Fruit fly (Drosophila melanogaster) whole organism, embryonic: Measurements from ENCODE around the gene kibra.

ENCODE experiments used
- Atf6 ChIP-seq: fragments of 200-800 bp; sonication (Bioruptor generic); IDR thresholded peaks from 2 replicates; pipeline ENCODE4 v1.3.6; 2022; ENCODE audit warnings: missing biosample characterization, missing genetic modification characterization
- Bgb ChIP-seq: fragments of 200-800 bp; sonication (Bioruptor generic); IDR thresholded peaks from 2 replicates; pipeline ENCODE4 v1.3.6; 2022; ENCODE audit warnings: missing biosample characterization, missing genetic modification characterization; ENCODE audit not compliant: partially characterized antibody
- Blimp-1 ChIP-seq: fragments of 200-800 bp; sonication (Bioruptor generic); optimal IDR thresholded peaks from 3 replicates; lab custom pipeline; 2018; ENCODE audit warnings: missing biosample characterization, missing genetic modification characterization, mild to moderate bottlenecking, moderate library complexity, missing genetic modification reagents
- CG10209 ChIP-seq: fragments of 200-800 bp; sonication (Bioruptor generic); optimal IDR thresholded peaks from 3 replicates; lab custom pipeline; 2017; ENCODE audit warnings: missing biosample characterization, mild to moderate bottlenecking, missing genetic modification characterization, missing genetic modification reagents
- CG10267 ChIP-seq: fragments of 200-800 bp; sonication (Bioruptor generic); optimal IDR thresholded peaks from 2 replicates; lab custom pipeline; 2018; ENCODE audit warnings: missing biosample characterization, mild to moderate bottlenecking, missing genetic modification characterization, moderate library complexity
- CG11247 ChIP-seq: fragments of 200-800 bp; sonication (Bioruptor generic); IDR thresholded peaks from 2 replicates; pipeline ENCODE4 v1.3.6; 2022; ENCODE audit warnings: missing biosample characterization, missing genetic modification characterization
- CG12104 ChIP-seq: fragments of 200-800 bp; sonication (Bioruptor generic); optimal IDR thresholded peaks from 3 replicates; lab custom pipeline; 2016; ENCODE audit warnings: missing biosample characterization, missing genetic modification characterization
- CG15011 ChIP-seq: fragments of 200-800 bp; sonication (Bioruptor generic); optimal IDR thresholded peaks from 3 replicates; lab custom pipeline; 2018; ENCODE audit warnings: missing biosample characterization, mild to moderate bottlenecking, missing genetic modification characterization
- CG15479 ChIP-seq: fragments of 200-800 bp; sonication (Bioruptor generic); optimal IDR thresholded peaks from 3 replicates; lab custom pipeline; 2019; ENCODE audit warnings: missing biosample characterization, mild to moderate bottlenecking, missing genetic modification characterization, moderate library complexity
- CG1647 ChIP-seq: fragments of 200-800 bp; sonication (Bioruptor generic); optimal IDR thresholded peaks from 3 replicates; lab custom pipeline; 2016; ENCODE audit warnings: missing biosample characterization, missing genetic modification characterization
- CG16813 ChIP-seq: fragments of 200-800 bp; sonication (Bioruptor generic); IDR thresholded peaks from 3 replicates; pipeline ENCODE4 v1.3.6; 2022; ENCODE audit warnings: missing biosample characterization, missing genetic modification characterization; ENCODE audit not compliant: partially characterized antibody
- CG17829 ChIP-seq: fragments of 200-800 bp; optimal IDR thresholded peaks from 2 replicates; lab custom pipeline; 2019; ENCODE audit warnings: missing biosample characterization, mild to moderate bottlenecking, missing genetic modification characterization, moderate library complexity
- CG18599 ChIP-seq: fragments of 200-800 bp; sonication (Bioruptor generic); optimal IDR thresholded peaks from 3 replicates; lab custom pipeline; 2017; ENCODE audit warnings: missing biosample characterization, missing genetic modification characterization, mild to moderate bottlenecking, moderate library complexity, missing genetic modification reagents
- CG3065 ChIP-seq: fragments of 200-800 bp; sonication (Bioruptor generic); optimal IDR thresholded peaks from 2 replicates; lab custom pipeline; 2016; ENCODE audit warnings: missing biosample characterization, missing genetic modification characterization
- CG3726 ChIP-seq: fragments of 200-800 bp; sonication (Bioruptor generic); IDR thresholded peaks from 3 replicates; pipeline ENCODE4, ENCODE4 v1.3.6; 2022; ENCODE audit warnings: missing biosample characterization, missing genetic modification characterization
- CG43689 ChIP-seq: fragments of 200-800 bp; sonication (Bioruptor generic); IDR thresholded peaks from 2 replicates; pipeline ENCODE4 v1.3.6; 2022; ENCODE audit warnings: missing biosample characterization, missing genetic modification characterization
- CG6272 ChIP-seq: fragments of 200-800 bp; sonication (Bioruptor generic); IDR thresholded peaks from 2 replicates; pipeline ENCODE4 v1.3.6; 2022; ENCODE audit warnings: missing biosample characterization, missing genetic modification characterization
- CG9215 ChIP-seq: fragments of 200-800 bp; sonication (Bioruptor generic); IDR thresholded peaks from 2 replicates; pipeline ENCODE4 v1.3.6; 2022; ENCODE audit warnings: missing biosample characterization, missing genetic modification characterization
- Dfd ChIP-seq, 2 experiments: fragments of >200 bp; optimal IDR thresholded peaks; 2 replicates each; lab custom pipeline; 2017; ENCODE audit warnings: missing biosample characterization in 2 of 2, missing genetic modification characterization in 2 of 2
- Drgx ChIP-seq: fragments of 200-800 bp; sonication (Bioruptor generic); IDR thresholded peaks from 2 replicates; pipeline ENCODE4 v1.3.6; 2022; ENCODE audit warnings: missing biosample characterization, missing genetic modification characterization
- E2f2 ChIP-seq: fragments of 200-800 bp; sonication (Bioruptor generic); IDR thresholded peaks from 2 replicates; pipeline ENCODE4 v1.3.6; 2022; ENCODE audit warnings: missing biosample characterization, missing genetic modification characterization
- Ets65A ChIP-seq: fragments of 200-800 bp; sonication (Bioruptor generic); peaks from one replicate; lab custom pipeline; 2016; ENCODE audit warnings: missing biosample characterization, missing genetic modification characterization
- Hand ChIP-seq: fragments of 200-800 bp; sonication (Bioruptor generic); optimal IDR thresholded peaks from 2 replicates; lab custom pipeline; 2017; ENCODE audit warnings: mild to moderate bottlenecking, missing biosample characterization, missing genetic modification reagents, missing genetic modification characterization
- Hr51 ChIP-seq, 2 experiments: fragments of 200-800 bp; sonication (Bioruptor generic); optimal IDR thresholded peaks; 2 replicates in 1 of 2; 3 replicates in 1 of 2; lab custom pipeline; 2016 to 2018; ENCODE audit warnings: missing biosample characterization in 2 of 2, missing genetic modification characterization in 2 of 2, mild to moderate bottlenecking in 1 of 2, moderate library complexity in 1 of 2
- Max ChIP-seq: fragments of 200-800 bp; sonication (Bioruptor generic); optimal IDR thresholded peaks from 2 replicates; lab custom pipeline; 2016; ENCODE audit warnings: missing biosample characterization, mild to moderate bottlenecking, missing genetic modification characterization
- Med ChIP-seq: fragments of 200-800 bp; sonication (Bioruptor generic); peaks from one replicate; lab custom pipeline; 2016; ENCODE audit warnings: missing biosample characterization, missing genetic modification characterization, mild to moderate bottlenecking, inconsistent platforms, moderate library complexity
- Pdp1 ChIP-seq, 2 experiments: fragments of 200-800 bp; sonication (Bioruptor generic); optimal IDR thresholded peaks; 3 replicates each; lab custom pipeline; 2016; ENCODE audit warnings: missing biosample characterization in 2 of 2, missing genetic modification characterization in 2 of 2, mild to moderate bottlenecking in 1 of 2, moderate library complexity in 1 of 2
- Side ChIP-seq: fragments of 200-800 bp; sonication (Bioruptor generic); optimal IDR thresholded peaks from 2 replicates; lab custom pipeline; 2016; ENCODE audit warnings: missing biosample characterization, missing genetic modification characterization
- Tbp ChIP-seq: fragments of >200 bp; optimal IDR thresholded peaks from 2 replicates; lab custom pipeline; 2018; ENCODE audit warnings: missing biosample characterization, missing genetic modification characterization
- Usf ChIP-seq: fragments of 200-800 bp; sonication (Bioruptor generic); optimal IDR thresholded peaks from 2 replicates; lab custom pipeline; 2017; ENCODE audit warnings: missing genotype, missing biosample characterization, missing genetic modification characterization
- ab ChIP-seq: fragments of 200-800 bp; sonication (Bioruptor generic); optimal IDR thresholded peaks from 2 replicates; lab custom pipeline; 2016; ENCODE audit warnings: missing biosample characterization, missing genetic modification characterization
- bsh ChIP-seq, 2 experiments: fragments of 200-800 bp; sonication (Bioruptor generic); optimal IDR thresholded peaks; 2 replicates each; lab custom pipeline; 2017 to 2018; ENCODE audit warnings: mild to moderate bottlenecking in 2 of 2, missing biosample characterization in 2 of 2, missing genetic modification characterization in 2 of 2, moderate library complexity in 1 of 2
- chinmo ChIP-seq: fragments of 200-800 bp; sonication (Bioruptor generic); IDR thresholded peaks from 4 replicates; pipeline ENCODE4 v1.3.6; 2022; ENCODE audit warnings: missing biosample characterization, missing genetic modification characterization; ENCODE audit not compliant: partially characterized antibody
- en ChIP-seq: fragments of 200-800 bp; sonication (Bioruptor generic); optimal IDR thresholded peaks from 2 replicates; lab custom pipeline; 2016; ENCODE audit warnings: missing biosample characterization, missing genetic modification characterization
- fd64A ChIP-seq: fragments of 200-800 bp; sonication (Bioruptor generic); optimal IDR thresholded peaks from 3 replicates; lab custom pipeline; 2018; ENCODE audit warnings: missing biosample characterization, mild to moderate bottlenecking, missing genetic modification characterization
- gce ChIP-seq: fragments of 200-800 bp; sonication (Bioruptor generic); IDR thresholded peaks from 3 replicates; pipeline ENCODE4 v1.3.6; 2022; ENCODE audit warnings: missing biosample characterization, missing genetic modification characterization
- kah ChIP-seq: fragments of 200-800 bp; sonication (Bioruptor generic); optimal IDR thresholded peaks from 2 replicates; lab custom pipeline; 2018; ENCODE audit warnings: missing biosample characterization, mild to moderate bottlenecking, missing genetic modification characterization
- kay ChIP-seq: fragments of 200-800 bp; sonication (Bioruptor generic); optimal IDR thresholded peaks from 2 replicates; lab custom pipeline; 2016; ENCODE audit warnings: missing biosample characterization, missing genetic modification characterization
- luna ChIP-seq: fragments of 200-800 bp; sonication (Bioruptor generic); optimal IDR thresholded peaks from 2 replicates; lab custom pipeline; 2016; ENCODE audit warnings: missing biosample characterization, missing genetic modification characterization
- pan ChIP-seq, 4 experiments: fragments of >200 bp in 3 of 4; fragments of 200-800 bp in 1 of 4; sonication (Bioruptor generic) in 1 of 4; optimal IDR thresholded peaks in 3 of 4; IDR thresholded peaks in 1 of 4; 2 replicates each; pipeline versions ENCODE4 v1.3.6 to Lab custom; 2017 to 2022; ENCODE audit warnings: missing biosample characterization in 2 of 4, missing genetic modification characterization in 2 of 4, mixed read lengths in 1 of 4
- pita ChIP-seq: fragments of 200-800 bp; sonication (Bioruptor generic); optimal IDR thresholded peaks from 2 replicates; lab custom pipeline; 2017; ENCODE audit warnings: missing biosample characterization, mild to moderate bottlenecking, missing genetic modification characterization
- run ChIP-seq: fragments of 200-800 bp; sonication (Bioruptor generic); optimal IDR thresholded peaks from 3 replicates; lab custom pipeline; 2018; ENCODE audit warnings: missing biosample characterization, mild to moderate bottlenecking, missing genetic modification characterization
- sens-2 ChIP-seq: fragments of 200-800 bp; sonication (Bioruptor generic); IDR thresholded peaks from 2 replicates; pipeline ENCODE4 v1.3.6; 2022; ENCODE audit warnings: missing biosample characterization, missing genetic modification characterization
- seq ChIP-seq: fragments of 200-800 bp; sonication (Bioruptor generic); IDR thresholded peaks from 2 replicates; pipeline ENCODE4 v1.3.6; 2022; ENCODE audit warnings: missing biosample characterization, missing genetic modification characterization
- sima ChIP-seq: fragments of 200-800 bp; sonication (Bioruptor generic); optimal IDR thresholded peaks from 2 replicates; lab custom pipeline; 2016; ENCODE audit warnings: missing biosample characterization, missing genetic modification characterization
- sqz ChIP-seq: fragments of 200-800 bp; sonication (Bioruptor generic); optimal IDR thresholded peaks from 3 replicates; lab custom pipeline; 2018; ENCODE audit warnings: missing biosample characterization, mild to moderate bottlenecking, missing genetic modification characterization
- tio ChIP-seq: fragments of 200-800 bp; sonication (Bioruptor generic); optimal IDR thresholded peaks from 2 replicates; lab custom pipeline; 2017; ENCODE audit warnings: missing biosample characterization, missing genetic modification characterization, inconsistent platforms

kibra gene

dm6 chr3R:14728713-14729685 is 4.9 kb upstream of the kibra start (continued):
- no peak for TF ChIP-seq Dfd (GFP tag; optimal IDR thresholded peaks at IDR 0.05; lab: Kevin White, UChicago)
- peak; percentile 47 for TF ChIP-seq E2f2 (GFP tag; lab: Robert Waterston, UW)
- TF ChIP-seq Atf6 (GFP tag; lab: Robert Waterston, UW): no peak; the same call in 1 of the 2 replicates
- TF ChIP-seq ab (GFP tag; lab: Kevin White, UChicago): no peak
- TF ChIP-seq luna: no peak
- TF ChIP-seq Med: peak; percentile 63
- no peak for TF ChIP-seq CG6272 (GFP tag; lab: Robert Waterston, UW)
- TF ChIP-seq tio (GFP tag; lab: Kevin White, UChicago): peak; percentile 30
- peak; percentile 1 for TF ChIP-seq Hand (GFP tag; lab: Kevin White, UChicago)
- peak; percentile 41 for TF ChIP-seq Blimp-1 (GFP tag; lab: Kevin White, UChicago)
- TF ChIP-seq CG16813: no peak
- peak; percentile 37 for TF ChIP-seq CG10267 (tag; lab: Kevin White, UChicago)
- TF ChIP-seq CG17829: peak; percentile 66
- TF ChIP-seq bsh (GFP tag; optimal IDR thresholded peaks at IDR 0.05; lab: Kevin White, UChicago): peak in 1 of 2 experiments; percentile 55
- peak; percentile 2 for TF ChIP-seq kah (GFP tag; lab: Kevin White, UChicago)
- TF ChIP-seq Usf (GFP tag; lab: Kevin White, UChicago): no peak
- TF ChIP-seq en (GFP tag; lab: Kevin White, UChicago): no peak
- peak in 1 of 2 experiments; percentile 92 for TF ChIP-seq Pdp1 (GFP tag; optimal IDR thresholded peaks at IDR 0.05; lab: Kevin White, UChicago)
- TF ChIP-seq Bgb (GFP tag; lab: Robert Waterston, UW): no peak
- TF ChIP-seq CG11247 (GFP tag; lab: Robert Waterston, UW): no peak
- TF ChIP-seq Side: no peak
- TF ChIP-seq CG3726: no peak
- no peak for TF ChIP-seq CG43689 (GFP tag; lab: Robert Waterston, UW)
- TF ChIP-seq CG18599 (GFP tag; lab: Kevin White, UChicago): peak; percentile 67
- TF ChIP-seq Max (GFP tag; lab: Kevin White, UChicago): peak; percentile 0
- TF ChIP-seq pita (GFP tag; lab: Kevin White, UChicago): no peak
- TF ChIP-seq CG10209 (GFP tag; lab: Kevin White, UChicago): peak; percentile 20
- peak in 1 of 2 experiments; percentile 92 for TF ChIP-seq Hr51 (GFP tag; optimal IDR thresholded peaks at IDR 0.05; lab: Kevin White, UChicago)
- no peak for TF ChIP-seq CG1647
- peak; percentile 44 for TF ChIP-seq sqz (GFP tag; lab: Kevin White, UChicago)
- peak; percentile 74 for TF ChIP-seq Drgx (GFP tag; lab: Robert Waterston, UW)
- TF ChIP-seq kay (GFP tag; lab: Kevin White, UChicago): no peak
- no peak for TF ChIP-seq CG15479 (GFP tag; lab: Kevin White, UChicago)
- no peak for TF ChIP-seq sima
- TF ChIP-seq gce (GFP tag; lab: Robert Waterston, UW): 0 out of 3 replicates have a peak, but pooled peaks have one; percentile 17
- TF ChIP-seq sens-2 (GFP tag; lab: Robert Waterston, UW): no peak
- peak; percentile 35 for TF ChIP-seq CG15011 (GFP tag; lab: Kevin White, UChicago)
- TF ChIP-seq chinmo (GFP tag; lab: Robert Waterston, UW): 0 out of 4 replicates have a peak, but pooled peaks have one; percentile 20
- no peak for TF ChIP-seq CG9215 (GFP tag; lab: Robert Waterston, UW)
- TF ChIP-seq CG3065 (GFP tag; lab: Kevin White, UChicago): no peak
- no peak for TF ChIP-seq fd64A (GFP tag; lab: Kevin White, UChicago)
- TF ChIP-seq Tbp (GFP tag; lab: Kevin White, UChicago): no peak
- peak; percentile 90 for TF ChIP-seq Ets65A (GFP tag; lab: Kevin White, UChicago)
- no peak for TF ChIP-seq pan (optimal IDR thresholded peaks at IDR 0.05; lab: Kevin White, UChicago)
- TF ChIP-seq pan (GFP tag; optimal IDR thresholded peaks at IDR 0.05 in 1 of 2, IDR thresholded peaks at IDR 0.05 in 1 of 2): peak in 1 of 2 experiments; percentile 77
- TF ChIP-seq run (tag; lab: Kevin White, UChicago): peak; percentile 45
- TF ChIP-seq seq (GFP tag; lab: Robert Waterston, UW): peak; percentile 54; the same call in 1 of the 2 replicates
- peak; percentile 33 for TF ChIP-seq CG12104 (GFP tag; lab: Kevin White, UChicago)
